Fruit fly (Drosophila melanogaster) whole organism, embryonic: ENCODE results near the gene cbt.
A peak's percentile ranks its signal among the peaks of the same experiment; 100 is the strongest.

Source experiments
- Asciz ChIP-seq: fragments of 200-800 bp; sonication (Bioruptor generic); optimal IDR thresholded peaks from 2 replicates; lab custom pipeline; 2017; ENCODE audit warnings: missing biosample characterization, mild to moderate bottlenecking, missing genetic modification characterization, missing genetic modification reagents
- CG11398 ChIP-seq: fragments of 200-800 bp; sonication (Bioruptor generic); optimal IDR thresholded peaks from 2 replicates; lab custom pipeline; 2016; ENCODE audit warnings: missing biosample characterization, missing genetic modification characterization
- CG11504 ChIP-seq: fragments of 200-800 bp; sonication (Bioruptor generic); optimal IDR thresholded peaks from 3 replicates; lab custom pipeline; 2019; ENCODE audit warnings: missing biosample characterization, mild to moderate bottlenecking, missing genetic modification characterization, moderate library complexity
- CG12236 ChIP-seq: fragments of 200-800 bp; sonication (Bioruptor generic); optimal IDR thresholded peaks from 2 replicates; lab custom pipeline; 2016; ENCODE audit warnings: missing biosample characterization, missing genetic modification characterization
- CG13123 ChIP-seq: fragments of 200-800 bp; sonication (Bioruptor generic); optimal IDR thresholded peaks from 2 replicates; lab custom pipeline; 2016; ENCODE audit warnings: missing biosample characterization, missing genetic modification characterization
- CG14050 ChIP-seq: fragments of 200-800 bp; sonication (Bioruptor generic); IDR thresholded peaks from 3 replicates; pipeline ENCODE4 v1.3.6; 2022; ENCODE audit warnings: missing biosample characterization, missing genetic modification characterization
- CG15073 ChIP-seq: fragments of 200-800 bp; sonication (Bioruptor generic); optimal IDR thresholded peaks from 2 replicates; lab custom pipeline; 2016; ENCODE audit warnings: missing biosample characterization, missing genetic modification characterization
- CG15479 ChIP-seq: fragments of 200-800 bp; sonication (Bioruptor generic); optimal IDR thresholded peaks from 3 replicates; lab custom pipeline; 2019; ENCODE audit warnings: missing biosample characterization, mild to moderate bottlenecking, missing genetic modification characterization, moderate library complexity
- CG1603 ChIP-seq: fragments of 200-800 bp; sonication (Bioruptor generic); optimal IDR thresholded peaks from 2 replicates; lab custom pipeline; 2019; ENCODE audit warnings: missing biosample characterization, mild to moderate bottlenecking, missing genetic modification characterization, moderate library complexity
- CG17186 ChIP-seq: fragments of 200-800 bp; sonication (Bioruptor generic); optimal IDR thresholded peaks from 3 replicates; lab custom pipeline; 2017; ENCODE audit warnings: missing biosample characterization, missing genetic modification reagents, missing genetic modification characterization
- CG17328 ChIP-seq: fragments of 200-800 bp; sonication (Bioruptor generic); IDR thresholded peaks from 2 replicates; pipeline ENCODE4 v1.3.6; 2022; ENCODE audit warnings: missing biosample characterization, missing genetic modification characterization
- CG17802 ChIP-seq: fragments of 200-800 bp; sonication (Bioruptor generic); optimal IDR thresholded peaks from 2 replicates; lab custom pipeline; 2018; ENCODE audit warnings: missing biosample characterization, mild to moderate bottlenecking, missing genetic modification characterization, moderate library complexity
- CG1832 ChIP-seq: fragments of 200-800 bp; sonication (Bioruptor generic); optimal IDR thresholded peaks from 2 replicates; lab custom pipeline; 2017; ENCODE audit warnings: missing biosample characterization, mild to moderate bottlenecking, missing genetic modification characterization, inconsistent platforms
- CG18764 ChIP-seq: fragments of 200-800 bp; sonication (Bioruptor generic); optimal IDR thresholded peaks from 3 replicates; lab custom pipeline; 2016; ENCODE audit warnings: missing biosample characterization, missing genetic modification characterization
- CG2120 ChIP-seq: fragments of 200-800 bp; sonication (Bioruptor generic); optimal IDR thresholded peaks from 3 replicates; lab custom pipeline; 2016; ENCODE audit warnings: missing biosample characterization, missing genetic modification characterization
- CG34422 ChIP-seq: fragments of 200-800 bp; sonication (Bioruptor generic); IDR thresholded peaks from 3 replicates; pipeline ENCODE4 v1.3.6; 2022; ENCODE audit warnings: missing biosample characterization, missing genetic modification characterization
- CG8359 ChIP-seq: fragments of 200-800 bp; sonication (Bioruptor generic); optimal IDR thresholded peaks from 2 replicates; lab custom pipeline; 2017; ENCODE audit warnings: missing biosample characterization, mild to moderate bottlenecking, missing genetic modification characterization, borderline replicate concordance
- CG8388 ChIP-seq: fragments of 200-800 bp; sonication (Bioruptor generic); optimal IDR thresholded peaks from 2 replicates; lab custom pipeline; 2019; ENCODE audit warnings: missing biosample characterization, mild to moderate bottlenecking, missing genetic modification characterization, moderate library complexity
- CG8924 ChIP-seq: fragments of 200-800 bp; optimal IDR thresholded peaks from 3 replicates; lab custom pipeline; 2019; ENCODE audit warnings: missing biosample characterization, mild to moderate bottlenecking, missing genetic modification characterization, moderate library complexity
- Deaf1 ChIP-seq: fragments of 200-800 bp; optimal IDR thresholded peaks from 3 replicates; lab custom pipeline; 2019; ENCODE audit warnings: missing biosample characterization, mild to moderate bottlenecking, missing genetic modification characterization, moderate library complexity
- Hey ChIP-seq: fragments of 200-800 bp; sonication (Bioruptor generic); optimal IDR thresholded peaks from 3 replicates; lab custom pipeline; 2018; ENCODE audit warnings: missing biosample characterization, mild to moderate bottlenecking, missing genetic modification characterization
- HmgZ ChIP-seq: fragments of 200-800 bp; sonication (Bioruptor generic); optimal IDR thresholded peaks from 2 replicates; lab custom pipeline; 2018; ENCODE audit warnings: missing biosample characterization, mild to moderate bottlenecking, missing genetic modification characterization
- Med ChIP-seq: fragments of 200-800 bp; sonication (Bioruptor generic); peaks from one replicate; lab custom pipeline; 2016; ENCODE audit warnings: missing biosample characterization, missing genetic modification characterization, mild to moderate bottlenecking, inconsistent platforms, moderate library complexity
- Mes4 ChIP-seq: fragments of 200-800 bp; sonication (Bioruptor generic); optimal IDR thresholded peaks from 2 replicates; lab custom pipeline; 2016; ENCODE audit warnings: missing biosample characterization, missing genetic modification characterization
- Myb ChIP-seq: fragments of 200-800 bp; sonication (Bioruptor generic); optimal IDR thresholded peaks from 2 replicates; lab custom pipeline; 2016; ENCODE audit warnings: missing biosample characterization, missing genetic modification characterization
- Nf-YC ChIP-seq: fragments of 200-800 bp; optimal IDR thresholded peaks from 3 replicates; lab custom pipeline; 2019; ENCODE audit warnings: missing biosample characterization, mild to moderate bottlenecking, missing genetic modification characterization, moderate library complexity
- Pdp1 ChIP-seq, 2 experiments: fragments of 200-800 bp; sonication (Bioruptor generic); optimal IDR thresholded peaks; 3 replicates each; lab custom pipeline; 2016; ENCODE audit warnings: missing biosample characterization in 2 of 2, missing genetic modification characterization in 2 of 2, mild to moderate bottlenecking in 1 of 2, moderate library complexity in 1 of 2
- Ptx1 ChIP-seq: fragments of 200-800 bp; sonication (Bioruptor generic); IDR thresholded peaks from 2 replicates; pipeline ENCODE4 v1.3.6; 2022; ENCODE audit warnings: missing biosample characterization, missing genetic modification characterization
- Sox102F ChIP-seq: fragments of 200-800 bp; sonication (Bioruptor generic); optimal IDR thresholded peaks from 2 replicates; lab custom pipeline; 2018; ENCODE audit warnings: missing biosample characterization, mild to moderate bottlenecking, missing genetic modification characterization, moderate library complexity
- Ssrp ChIP-seq: fragments of 200-800 bp; sonication (Bioruptor generic); optimal IDR thresholded peaks from 2 replicates; lab custom pipeline; 2018; ENCODE audit warnings: missing biosample characterization, mild to moderate bottlenecking, missing genetic modification characterization, moderate library complexity
- ac ChIP-seq: fragments of 200-800 bp; sonication (Bioruptor generic); optimal IDR thresholded peaks from 3 replicates; lab custom pipeline; 2017; ENCODE audit warnings: missing biosample characterization, mild to moderate bottlenecking, missing genetic modification characterization
- cg ChIP-seq: fragments of 200-800 bp; sonication (Bioruptor generic); optimal IDR thresholded peaks from 3 replicates; lab custom pipeline; 2019; ENCODE audit warnings: missing biosample characterization, mild to moderate bottlenecking, missing genetic modification characterization, moderate library complexity
- chinmo ChIP-seq: fragments of 200-800 bp; sonication (Bioruptor generic); IDR thresholded peaks from 4 replicates; pipeline ENCODE4 v1.3.6; 2022; ENCODE audit warnings: missing biosample characterization, missing genetic modification characterization; ENCODE audit not compliant: partially characterized antibody
- chm ChIP-seq: fragments of 200-800 bp; sonication (Bioruptor generic); IDR thresholded peaks from 2 replicates; pipeline ENCODE4 v1.3.6; 2022; ENCODE audit warnings: missing biosample characterization, missing genetic modification characterization
- dmrt11E ChIP-seq: fragments of 200-800 bp; sonication (Bioruptor generic); optimal IDR thresholded peaks from 3 replicates; lab custom pipeline; 2018; ENCODE audit warnings: missing biosample characterization, mild to moderate bottlenecking, missing genetic modification characterization, moderate library complexity
- grn ChIP-seq: fragments of 200-800 bp; sonication (Bioruptor generic); optimal IDR thresholded peaks from 3 replicates; lab custom pipeline; 2017; ENCODE audit warnings: missing biosample characterization, missing genetic modification characterization
- ken ChIP-seq: fragments of 200-800 bp; sonication (Bioruptor generic); IDR thresholded peaks from 3 replicates; pipeline ENCODE4 v1.3.6; 2022; ENCODE audit warnings: missing biosample characterization, missing genetic modification characterization
- kni ChIP-seq: fragments of 200-800 bp; sonication (Bioruptor generic); optimal IDR thresholded peaks from 3 replicates; lab custom pipeline; 2017; ENCODE audit warnings: mild to moderate bottlenecking, missing biosample characterization, missing genetic modification reagents, missing genetic modification characterization
- knrl ChIP-seq: fragments of 200-800 bp; sonication (Bioruptor generic); IDR thresholded peaks from 3 replicates; pipeline ENCODE4 v1.3.6; 2022; ENCODE audit warnings: missing biosample characterization, missing genetic modification characterization; ENCODE audit not compliant: partially characterized antibody
- lola ChIP-seq, 3 experiments: fragments of >200 bp in 2 of 3; fragments of 200-800 bp in 1 of 3; sonication (Bioruptor generic) in 1 of 3; optimal IDR thresholded peaks; 2 replicates each; lab custom pipeline; 2017 to 2019; ENCODE audit warnings: missing biosample characterization in 3 of 3, missing genetic modification characterization in 3 of 3, mild to moderate bottlenecking in 1 of 3, moderate library complexity in 1 of 3
- oc ChIP-seq: fragments of 200-800 bp; sonication (Bioruptor generic); optimal IDR thresholded peaks from 2 replicates; lab custom pipeline; 2018; ENCODE audit warnings: missing biosample characterization, mild to moderate bottlenecking, missing genetic modification characterization, moderate library complexity
- pros ChIP-seq: fragments of 200-800 bp; sonication (Bioruptor generic); optimal IDR thresholded peaks from 3 replicates; lab custom pipeline; 2019; ENCODE audit warnings: missing biosample characterization, mild to moderate bottlenecking, missing genetic modification characterization, moderate library complexity
- sd ChIP-seq: fragments of 200-800 bp; sonication (Bioruptor generic); optimal IDR thresholded peaks from 3 replicates; lab custom pipeline; 2018; ENCODE audit warnings: missing biosample characterization, mild to moderate bottlenecking, missing genetic modification characterization, moderate library complexity
- sens ChIP-seq: fragments of 200-800 bp; sonication (Bioruptor generic); peaks from one replicate; lab custom pipeline; 2016; ENCODE audit warnings: missing biosample characterization, missing genetic modification characterization
- sna ChIP-seq: fragments of 200-800 bp; sonication (Bioruptor generic); IDR thresholded peaks from 2 replicates; pipeline ENCODE4 v1.3.6; 2022; ENCODE audit warnings: missing biosample characterization, missing genetic modification characterization; ENCODE audit not compliant: partially characterized antibody
- sqz ChIP-seq: fragments of 200-800 bp; sonication (Bioruptor generic); optimal IDR thresholded peaks from 3 replicates; lab custom pipeline; 2018; ENCODE audit warnings: missing biosample characterization, mild to moderate bottlenecking, missing genetic modification characterization
- sr ChIP-seq: fragments of 200-800 bp; sonication (Bioruptor generic); IDR thresholded peaks from 3 replicates; pipeline ENCODE4 v1.3.6; 2022; ENCODE audit warnings: missing biosample characterization, missing genetic modification characterization
- z ChIP-seq: fragments of 200-800 bp; sonication (Bioruptor generic); IDR thresholded peaks from 3 replicates; pipeline ENCODE4 v1.3.6; 2022; ENCODE audit warnings: missing biosample characterization, missing genetic modification characterization

The cbt gene

DNA sequence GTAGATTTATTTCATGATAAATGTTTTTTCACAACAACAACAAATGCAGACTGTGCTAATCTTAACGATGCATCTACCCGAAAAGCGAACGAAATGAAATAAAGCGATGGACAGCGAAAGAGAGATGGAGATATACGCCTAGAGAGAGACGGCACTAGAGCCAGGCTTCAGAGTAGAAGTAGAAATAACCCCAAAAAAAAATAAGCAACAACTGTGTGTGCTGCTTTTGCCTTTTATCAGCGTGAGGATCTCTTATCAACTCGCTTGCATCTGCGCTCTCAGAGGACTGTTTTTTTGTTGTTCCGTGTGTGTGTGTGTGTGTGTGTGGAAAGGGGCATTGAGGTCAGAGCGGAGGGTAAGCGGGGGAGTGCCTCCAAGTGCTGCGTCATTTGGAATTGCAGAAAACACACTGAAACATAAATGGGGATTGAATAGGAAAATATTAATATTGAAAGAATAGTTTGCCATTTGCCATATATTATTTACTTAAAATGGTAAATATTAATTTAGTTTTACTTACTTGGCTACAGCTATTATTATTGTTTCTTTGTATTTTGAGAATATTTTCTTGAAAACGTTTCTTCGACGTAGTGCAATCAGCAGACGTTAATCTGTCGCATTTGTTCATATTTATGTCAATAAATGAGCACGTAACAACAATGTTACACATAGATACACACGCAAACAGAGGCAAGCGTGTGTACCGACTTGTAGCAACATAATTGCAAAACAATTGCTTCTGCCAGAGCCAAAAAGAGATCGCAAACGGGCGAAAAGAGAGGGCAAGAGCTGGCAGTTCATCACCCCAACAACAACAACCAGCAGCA lies 41.7 kb upstream of the cbt start:
- peak; percentile 55 for TF ChIP-seq kni (GFP tag; lab: Kevin White, UChicago)
- TF ChIP-seq sens = peak; percentile 55
- TF ChIP-seq CG17802 = no peak
- no peak for TF ChIP-seq CG8388 (GFP tag; lab: Kevin White, UChicago)
- 0 out of 3 replicates have a peak, but pooled peaks have one; percentile 5 for TF ChIP-seq sr (GFP tag; lab: Robert Waterston, UW)
- no peak for TF ChIP-seq CG8359 (GFP tag; lab: Kevin White, UChicago)
- no peak for TF ChIP-seq CG13123 (GFP tag; lab: Kevin White, UChicago)
- peak; percentile 10 for TF ChIP-seq Sox102F (GFP tag; lab: Kevin White, UChicago)
- peak; percentile 56 for TF ChIP-seq CG15479
- no peak for TF ChIP-seq chm (GFP tag; lab: Robert Waterston, UW)
- no peak for TF ChIP-seq sna
- TF ChIP-seq HmgZ = no peak
- peak; percentile 0 for TF ChIP-seq Deaf1 (tag; lab: Kevin White, UChicago)
- no peak for TF ChIP-seq CG2120 (GFP tag; lab: Kevin White, UChicago)
- 0 out of 3 replicates have a peak, but pooled peaks have one; percentile 16 for TF ChIP-seq knrl (GFP tag; lab: Robert Waterston, UW)
- peak; percentile 38 for TF ChIP-seq oc (tag; lab: Kevin White, UChicago)
- no peak for TF ChIP-seq CG18764
- peak; percentile 13 for TF ChIP-seq CG1603 (tag; lab: Kevin White, UChicago)
- TF ChIP-seq chinmo = no peak
- TF ChIP-seq Pdp1 (GFP tag; optimal IDR thresholded peaks at IDR 0.05; lab: Kevin White, UChicago) = no peak
- peak; percentile 32 for TF ChIP-seq Asciz (GFP tag; lab: Kevin White, UChicago)
- no peak for TF ChIP-seq lola (GFP tag; optimal IDR thresholded peaks at IDR 0.05; lab: Kevin White, UChicago)
- TF ChIP-seq CG15073 = no peak
- peak; percentile 41 for TF ChIP-seq pros (GFP tag; lab: Kevin White, UChicago)
- no peak for TF ChIP-seq CG14050 (GFP tag; lab: Robert Waterston, UW)
- peak; percentile 51 for TF ChIP-seq Nf-YC (tag; lab: Kevin White, UChicago)
- TF ChIP-seq CG11504 (tag; lab: Kevin White, UChicago) = no peak
- peak; percentile 49 for TF ChIP-seq Ssrp (tag; lab: Kevin White, UChicago)
- no peak for TF ChIP-seq ken
- peak; percentile 24 for TF ChIP-seq CG8924 (tag; lab: Kevin White, UChicago)
- TF ChIP-seq Hey (tag; lab: Kevin White, UChicago) = no peak
- TF ChIP-seq Ptx1 = 0 out of 2 replicates have a peak, but pooled peaks have one; percentile 8
- peak; percentile 65 for TF ChIP-seq cg (GFP tag; lab: Kevin White, UChicago)
- TF ChIP-seq dmrt11E = peak; percentile 37
- no peak for TF ChIP-seq Myb (GFP tag; lab: Kevin White, UChicago)
- TF ChIP-seq sd (tag; lab: Kevin White, UChicago) = no peak
- TF ChIP-seq CG11398 (GFP tag; lab: Kevin White, UChicago) = no peak
- TF ChIP-seq ac (GFP tag; lab: Kevin White, UChicago) = no peak
- TF ChIP-seq Mes4 = no peak
- peak; percentile 56 for TF ChIP-seq Med (GFP tag; lab: Kevin White, UChicago)
- peak; percentile 65 for TF ChIP-seq CG1832
- no peak for TF ChIP-seq CG12236 (GFP tag; lab: Kevin White, UChicago)
- peak; percentile 100 for TF ChIP-seq grn (GFP tag; lab: Kevin White, UChicago)
- TF ChIP-seq sqz = peak; percentile 94
- 0 out of 2 replicates have a peak, but pooled peaks have one; percentile 13 for TF ChIP-seq CG17328 (GFP tag; lab: Robert Waterston, UW)
- TF ChIP-seq z (GFP tag; lab: Robert Waterston, UW) = no peak
- no peak for TF ChIP-seq CG17186 (GFP tag; lab: Kevin White, UChicago)
- 0 out of 3 replicates have a peak, but pooled peaks have one; percentile 6 for TF ChIP-seq CG34422 (GFP tag; lab: Robert Waterston, UW)
